Worm (Caenorhabditis elegans) whole organism, young adult: ENCODE measurements around the gene F52G3.7.
A peak's percentile ranks its signal among the peaks of the same experiment; 100 is the strongest.

Experiments
- B0261.1 ChIP-seq: sonication (generic microtip); optimal IDR thresholded peaks from 2 replicates; lab custom pipeline; 2016; ENCODE audit warnings: mild to moderate bottlenecking, missing genetic modification characterization, moderate library complexity, missing compliant biosample characterization
- D2030.7 ChIP-seq: fragments of 200-800 bp; sonication (Bioruptor generic); IDR thresholded peaks from 2 replicates; pipeline ENCODE4 v1.3.6; 2022; ENCODE audit warnings: missing genetic modification reagents, missing genetic modification characterization, missing compliant biosample characterization
- F10E7.11 ChIP-seq: sonication (generic microtip); optimal IDR thresholded peaks from 2 replicates; lab custom pipeline; 2017; ENCODE audit warnings: mild to moderate bottlenecking, missing genetic modification characterization, moderate library complexity, missing compliant biosample characterization
- F23B12.7 ChIP-seq: sonication (generic microtip); optimal IDR thresholded peaks from 2 replicates; lab custom pipeline; 2017; ENCODE audit warnings: missing genetic modification characterization, mild to moderate bottlenecking, missing compliant biosample characterization, antibody characterized with exemption, moderate library complexity; ENCODE audit not compliant: insufficient read depth
- F55B11.4 ChIP-seq: sonication (generic microtip); optimal IDR thresholded peaks from 2 replicates; lab custom pipeline; 2016; ENCODE audit warnings: missing compliant biosample characterization, missing genetic modification characterization, borderline replicate concordance; ENCODE audit not compliant: insufficient read depth
- T07F8.4 ChIP-seq: sonication (generic microtip); optimal IDR thresholded peaks from 2 replicates; lab custom pipeline; 2016; ENCODE audit warnings: mild to moderate bottlenecking, missing genetic modification characterization, moderate library complexity, missing compliant biosample characterization
- T26A5.8 ChIP-seq: sonication (generic microtip); optimal IDR thresholded peaks from 2 replicates; lab custom pipeline; 2016; ENCODE audit warnings: missing genetic modification characterization, missing compliant biosample characterization
- ama-1 ChIP-seq, 3 experiments: fragments of 150-350 bp in 1 of 3; sonication (generic microtip) in 2 of 3; optimal IDR thresholded peaks; 2 replicates each; lab custom pipeline; 2014 to 2018; ENCODE audit warnings: missing biosample characterization in 2 of 3, missing genetic modification characterization in 2 of 3, missing genetic modification reagents in 2 of 3
- aptf-2 ChIP-seq: fragments of 200-800 bp; sonication (Bioruptor generic); conservative IDR thresholded peaks from 2 replicates; pipeline ENCODE4 v1.3.6; 2022; ENCODE audit warnings: missing genetic modification reagents, missing genetic modification characterization, missing compliant biosample characterization
- bed-1 ChIP-seq: fragments of 200-800 bp; sonication (Bioruptor generic); IDR thresholded peaks from 2 replicates; pipeline ENCODE4 v1.3.6; 2022; ENCODE audit warnings: missing genetic modification reagents, missing genetic modification characterization, missing compliant biosample characterization
- cebp-1 ChIP-seq, 2 experiments: fragments of 200-800 bp in 1 of 2; sonication (Bioruptor generic) in 1 of 2; sonication (generic microtip) in 1 of 2; IDR thresholded peaks in 1 of 2; optimal IDR thresholded peaks in 1 of 2; 2 replicates each; pipeline versions ENCODE4 v1.3.6 to Lab custom; 2017 to 2022; ENCODE audit warnings: missing compliant biosample characterization in 2 of 2, missing genetic modification characterization in 2 of 2, mild to moderate bottlenecking in 1 of 2, missing genetic modification reagents in 1 of 2, moderate library complexity in 1 of 2
- cebp-2 ChIP-seq: fragments of 200-800 bp; sonication (Bioruptor generic); IDR thresholded peaks from 2 replicates; pipeline ENCODE4 v1.3.6; 2022; ENCODE audit warnings: missing genetic modification characterization, missing compliant biosample characterization
- ceh-100 ChIP-seq: fragments of 200-800 bp; sonication (Bioruptor generic); IDR thresholded peaks from 2 replicates; pipeline ENCODE4 v1.3.6; 2022; ENCODE audit warnings: missing genetic modification reagents, missing genetic modification characterization, missing compliant biosample characterization
- ceh-40 ChIP-seq: fragments of 200-800 bp; sonication (Bioruptor generic); IDR thresholded peaks from 2 replicates; pipeline ENCODE4 v1.3.6; 2022; ENCODE audit warnings: missing genetic modification characterization, missing compliant biosample characterization
- chd-7 ChIP-seq: sonication (generic microtip); optimal IDR thresholded peaks from 2 replicates; lab custom pipeline; 2016; ENCODE audit warnings: mild to moderate bottlenecking, missing genetic modification characterization, moderate library complexity, missing compliant biosample characterization
- egl-44 ChIP-seq: fragments of 200-800 bp; sonication (Bioruptor generic); IDR thresholded peaks from 2 replicates; pipeline ENCODE4 v1.3.6; 2022; ENCODE audit warnings: missing genetic modification reagents, missing genetic modification characterization, missing compliant biosample characterization
- him-1 ChIP-seq: sonication (generic microtip); optimal IDR thresholded peaks from 2 replicates; lab custom pipeline; 2016; ENCODE audit warnings: missing genotype, missing genetic modification reagents, missing genetic modification characterization, missing compliant biosample characterization
- hrde-1 ChIP-seq: sonication (generic microtip); optimal IDR thresholded peaks from 2 replicates; lab custom pipeline; 2016; ENCODE audit warnings: missing genetic modification characterization, mild to moderate bottlenecking, missing compliant biosample characterization, moderate library complexity, missing genotype, missing genetic modification reagents, borderline replicate concordance
- let-526 ChIP-seq: fragments of 200-800 bp; sonication (Bioruptor generic); IDR thresholded peaks from 2 replicates; pipeline ENCODE4 v1.3.6; 2022; ENCODE audit warnings: missing genetic modification reagents, missing genetic modification characterization, missing compliant biosample characterization
- let-607 ChIP-seq, 2 experiments: fragments of 200-800 bp in 1 of 2; sonication (Bioruptor generic) in 1 of 2; sonication (generic microtip) in 1 of 2; optimal IDR thresholded peaks; 2 replicates each; lab custom pipeline; 2016 to 2018; ENCODE audit warnings: mild to moderate bottlenecking in 2 of 2, missing compliant biosample characterization in 2 of 2, missing genetic modification characterization in 2 of 2, moderate library complexity in 2 of 2, missing genotype in 1 of 2
- lin-54 ChIP-seq: fragments of 200-800 bp; sonication (Bioruptor generic); optimal IDR thresholded peaks from 2 replicates; lab custom pipeline; 2018; ENCODE audit warnings: mild to moderate bottlenecking, missing genetic modification characterization, missing compliant biosample characterization
- madf-6 ChIP-seq: fragments of 200-800 bp; sonication (Bioruptor generic); IDR thresholded peaks from 2 replicates; pipeline ENCODE4 v1.3.6; 2022; ENCODE audit warnings: missing genetic modification reagents, missing genetic modification characterization, missing compliant biosample characterization
- mcd-1 ChIP-seq: fragments of 200-800 bp; sonication (Bioruptor generic); IDR thresholded peaks from 2 replicates; pipeline ENCODE4 v1.3.6; 2022; ENCODE audit warnings: missing genetic modification reagents, missing genetic modification characterization, missing compliant biosample characterization
- nfya-2 ChIP-seq: fragments of 200-800 bp; sonication (Bioruptor generic); IDR thresholded peaks from 2 replicates; pipeline ENCODE4 v1.3.6; 2022; ENCODE audit warnings: missing genetic modification reagents, missing genetic modification characterization, missing compliant biosample characterization
- nfyb-1 ChIP-seq: fragments of 200-800 bp; sonication (Bioruptor generic); IDR thresholded peaks from 2 replicates; pipeline ENCODE4 v1.3.6; 2022; ENCODE audit warnings: missing genetic modification reagents, missing genetic modification characterization, missing compliant biosample characterization
- nhr-27 ChIP-seq: fragments of 200-800 bp; sonication (Bioruptor generic); optimal IDR thresholded peaks from 2 replicates; lab custom pipeline; 2018; ENCODE audit warnings: mild to moderate bottlenecking, missing genetic modification characterization, moderate library complexity, missing compliant biosample characterization
- pbrm-1 ChIP-seq: fragments of 200-800 bp; sonication (Bioruptor generic); IDR thresholded peaks from 2 replicates; pipeline ENCODE4 v1.3.6; 2022; ENCODE audit warnings: missing genetic modification reagents, missing genetic modification characterization, missing compliant biosample characterization
- rec-8 ChIP-seq, 2 experiments: sonication (generic microtip); optimal IDR thresholded peaks; 2 replicates each; lab custom pipeline; 2016; ENCODE audit warnings: mild to moderate bottlenecking in 2 of 2, missing genetic modification characterization in 2 of 2, missing genetic modification reagents in 2 of 2, missing genotype in 2 of 2, missing biosample characterization in 1 of 2, missing compliant biosample characterization in 1 of 2, moderate library complexity in 1 of 2
- sdz-38 ChIP-seq: sonication (generic microtip); optimal IDR thresholded peaks from 2 replicates; lab custom pipeline; 2016; ENCODE audit warnings: missing genotype, missing genetic modification characterization, missing compliant biosample characterization
- sea-2 ChIP-seq: fragments of 200-800 bp; sonication (Bioruptor generic); IDR thresholded peaks from 2 replicates; pipeline ENCODE4 v1.3.6; 2022; ENCODE audit warnings: missing genetic modification characterization, missing compliant biosample characterization
- zim-3 ChIP-seq: sonication (generic microtip); optimal IDR thresholded peaks from 2 replicates; lab custom pipeline; 2017; ENCODE audit warnings: mild to moderate bottlenecking, missing genetic modification characterization, moderate library complexity, missing compliant biosample characterization
- ztf-25 ChIP-seq: fragments of 200-800 bp; sonication (Bioruptor generic); IDR thresholded peaks from 2 replicates; pipeline ENCODE4 v1.3.6; 2022; ENCODE audit warnings: missing genetic modification reagents, missing genetic modification characterization, missing compliant biosample characterization
- ztf-28 ChIP-seq: fragments of 200-800 bp; sonication (Bioruptor generic); IDR thresholded peaks from 2 replicates; pipeline ENCODE4 v1.3.6; 2022; ENCODE audit warnings: missing genetic modification reagents, missing genetic modification characterization, missing compliant biosample characterization

The F52G3.7 gene

DNA sequence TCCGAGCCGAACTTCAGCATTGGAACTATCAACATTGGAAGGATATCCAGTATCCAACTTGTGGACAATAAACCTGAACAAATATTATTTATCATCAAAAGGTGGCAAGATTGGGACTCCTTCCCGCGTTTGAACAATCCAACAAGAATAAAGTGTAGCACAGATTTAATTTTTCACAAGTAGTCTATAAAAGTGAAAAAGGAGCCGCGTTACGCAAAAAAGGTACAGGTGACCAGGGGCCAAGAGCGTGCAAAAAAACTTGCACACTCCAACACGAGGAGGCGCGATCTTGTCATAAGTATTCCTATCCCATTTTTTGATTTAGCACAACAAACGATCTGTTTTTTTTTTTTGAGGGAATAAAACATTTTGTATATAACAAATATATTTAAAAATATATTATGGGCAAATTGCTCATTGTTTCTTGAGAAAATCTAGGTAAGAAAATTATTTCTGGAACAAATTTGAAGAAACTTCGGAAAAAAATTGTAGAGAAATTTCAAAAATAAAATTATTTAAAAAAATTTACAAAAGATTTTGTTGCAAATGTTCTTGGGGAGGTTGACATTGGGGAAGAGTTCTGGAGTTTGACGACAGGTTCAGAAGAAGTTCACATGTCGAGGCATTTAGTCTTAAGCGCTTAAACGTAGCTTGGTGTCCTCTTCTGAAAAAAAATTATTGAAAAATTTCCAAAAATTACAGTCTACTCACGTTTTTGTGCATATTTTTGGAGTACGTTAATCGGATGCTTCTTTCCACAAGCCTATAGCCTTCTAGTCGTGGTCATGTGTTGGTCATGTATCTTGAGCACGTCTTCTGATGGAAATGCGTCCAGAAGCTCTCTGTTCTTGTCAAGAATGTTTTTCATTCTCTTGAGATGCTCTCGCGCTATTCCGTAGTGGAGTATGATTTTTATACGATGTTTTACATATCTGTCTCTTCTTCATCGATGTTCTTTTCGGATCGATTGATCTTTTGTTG, 19.5 kb upstream of the F52G3.7 start:
- TF ChIP-seq rec-8 (tag; optimal IDR thresholded peaks at IDR 0.05; lab: Kevin White, UChicago) (no peak), nfyb-1 (GFP tag; lab: Robert Waterston, UW) (peak; percentile 43; the same call in 1 of the 2 replicates), D2030.7 (no peak), cebp-2 (0 out of 2 replicates have a peak, but pooled peaks have one; percentile 44), ama-1 (optimal IDR thresholded peaks at IDR 0.05; lab: Kevin White, UChicago) (peak; percentile 85), ama-1 (GFP tag; optimal IDR thresholded peaks at IDR 0.05; lab: Kevin White, UChicago) (peak in 1 of 2 experiments; percentile 69), zim-3 (tag; lab: Kevin White, UChicago) (peak; percentile 24), F10E7.11 (tag; lab: Kevin White, UChicago) (peak; percentile 9), ztf-25 (0 out of 2 replicates have a peak, but pooled peaks have one; percentile 39), cebp-1 (GFP tag; IDR thresholded peaks at IDR 0.05; lab: Robert Waterston, UW) (no peak), cebp-1 (tag; optimal IDR thresholded peaks at IDR 0.05; lab: Kevin White, UChicago) (peak; percentile 22), bed-1 (GFP tag; lab: Robert Waterston, UW) (0 out of 2 replicates have a peak, but pooled peaks have one; percentile 60), nhr-27 (tag; lab: Kevin White, UChicago) (peak; percentile 66), pbrm-1 (0 out of 2 replicates have a peak, but pooled peaks have one; percentile 1), chd-7 (peak; percentile 27), lin-54 (GFP tag; lab: Kevin White, UChicago) (no peak), madf-6 (GFP tag; lab: Robert Waterston, UW) (0 out of 2 replicates have a peak, but pooled peaks have one; percentile 12), egl-44 (0 out of 2 replicates have a peak, but pooled peaks have one; percentile 45), ztf-28 (GFP tag; lab: Robert Waterston, UW) (no peak)

ce11 chrX:16952859-16953258, 10.9 kb upstream of the F52G3.7 start, which contains the start of gene F52G3.8:
Gene F52G3.8 (minus strand): TSS chrX:16952959.
- TF ChIP-seq T26A5.8 (no peak), let-607 (tag; optimal IDR thresholded peaks at IDR 0.05; lab: Kevin White, UChicago) (no peak), T07F8.4 (tag; lab: Kevin White, UChicago) (no peak), hrde-1 (no peak), sdz-38 (no peak), him-1 (no peak), let-526 (GFP tag; lab: Robert Waterston, UW) (no peak), aptf-2 (GFP tag; lab: Robert Waterston, UW) (no peak), ceh-40 (GFP tag; lab: Robert Waterston, UW) (no peak), F23B12.7 (tag; lab: Kevin White, UChicago) (no peak), B0261.1 (tag; lab: Kevin White, UChicago) (no peak), cebp-2 (no peak), nfya-2 (GFP tag; lab: Robert Waterston, UW) (no peak), sea-2 (no peak), F55B11.4 (tag; lab: Kevin White, UChicago) (no peak), mcd-1 (GFP tag; lab: Robert Waterston, UW) (no peak), ceh-100 (GFP tag; lab: Robert Waterston, UW) (no peak)
